Worm (Caenorhabditis elegans): Measurements from ENCODE around the gene K08F9.1.

DNA sequence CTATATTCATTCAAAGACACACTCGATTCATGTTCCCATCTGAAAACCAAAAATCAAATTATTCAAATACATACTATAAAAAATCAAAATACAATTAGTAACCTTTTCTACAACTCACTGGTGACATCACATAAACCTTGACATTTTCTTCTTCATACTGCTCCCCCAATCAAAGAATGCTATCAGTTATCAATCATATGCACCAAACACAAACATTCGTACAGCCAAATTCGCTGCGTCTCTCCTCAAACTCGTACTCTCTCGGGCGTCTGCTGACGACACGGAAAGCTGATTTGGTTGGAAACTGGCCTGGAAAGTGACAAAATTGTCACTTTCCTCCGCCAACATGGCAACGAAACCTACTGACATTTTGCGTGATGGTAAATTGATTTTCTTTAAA, 49.2 kb upstream of the K08F9.1 start, which contains the start of gene plc-2:
- TF ChIP-seq ceh-30 (tag; optimal IDR thresholded peaks at IDR 0.05) = no peak
- no peak for TF ChIP-seq pqm-1 (tag; optimal IDR thresholded peaks at IDR 0.05)
- TF ChIP-seq lin-11 (tag; optimal IDR thresholded peaks at IDR 0.05) = no peak
- no peak for TF ChIP-seq tbx-7 (tag; optimal IDR thresholded peaks at IDR 0.05)
- no peak for TF ChIP-seq sox-4 (tag; optimal IDR thresholded peaks at IDR 0.05)
- TF ChIP-seq ahr-1 (tag; optimal IDR thresholded peaks at IDR 0.05) = no peak
- TF ChIP-seq hlh-13 (GFP tag; optimal IDR thresholded peaks at IDR 0.05) = no peak
- TF ChIP-seq pha-4 (tag; optimal IDR thresholded peaks at IDR 0.05) = no peak
- no peak for TF ChIP-seq ets-4 (tag; optimal IDR thresholded peaks at IDR 0.05)
- TF ChIP-seq madf-2 (tag; optimal IDR thresholded peaks at IDR 0.05) = no peak
- no peak for TF ChIP-seq pax-1 (tag; optimal IDR thresholded peaks at IDR 0.05)
- TF ChIP-seq rnt-1 (tag; optimal IDR thresholded peaks at IDR 0.05) = no peak
- TF ChIP-seq Y22D7AL.16 (tag; optimal IDR thresholded peaks at IDR 0.05) = no peak

All from whole organism, late embryonic.